Worm (Caenorhabditis elegans): ENCODE data around the gene lgc-32.

The lgc-32 gene

ce11 chrX:671807-672206, at the start of gene lgc-32:
lgc-32 (plus strand) TSS chrX:672107.
- no peak for TF ChIP-seq ama-1 (optimal IDR thresholded peaks at IDR 0.05)
- no peak for TF ChIP-seq tbx-2 (tag; optimal IDR thresholded peaks at IDR 0.05)
- no peak for TF ChIP-seq ceh-82 (tag; optimal IDR thresholded peaks at IDR 0.05)
- TF ChIP-seq aly-2 (tag; optimal IDR thresholded peaks at IDR 0.05): no peak
- no peak for TF ChIP-seq eor-1 (tag; optimal IDR thresholded peaks at IDR 0.05)

ce11 chrX:629134-629533, 42.8 kb upstream of the lgc-32 start, which contains the start of gene M6.4:
M6.4 (plus strand) TSS chrX:629188.
- no peak for TF ChIP-seq unc-39 (tag; optimal IDR thresholded peaks at IDR 0.05)
- TF ChIP-seq ztf-11 (tag; optimal IDR thresholded peaks at IDR 0.05): no peak
- no peak for TF ChIP-seq ceh-82 (tag; optimal IDR thresholded peaks at IDR 0.05)
- no peak for TF ChIP-seq nfya-1 (tag; optimal IDR thresholded peaks at IDR 0.05; ENCODE audit: insufficient read depth)
- TF ChIP-seq mdl-1 (tag; optimal IDR thresholded peaks at IDR 0.05): no peak
- no peak for TF ChIP-seq nhr-43 (tag; optimal IDR thresholded peaks at IDR 0.05; ENCODE audit: poor library complexity, severe bottlenecking)
- TF ChIP-seq mml-1 (tag; optimal IDR thresholded peaks at IDR 0.05): no peak
- TF ChIP-seq nhr-23 (tag; optimal IDR thresholded peaks at IDR 0.05): no peak
- TF ChIP-seq snpc-4 (tag; optimal IDR thresholded peaks at IDR 0.05): no peak

DNA sequence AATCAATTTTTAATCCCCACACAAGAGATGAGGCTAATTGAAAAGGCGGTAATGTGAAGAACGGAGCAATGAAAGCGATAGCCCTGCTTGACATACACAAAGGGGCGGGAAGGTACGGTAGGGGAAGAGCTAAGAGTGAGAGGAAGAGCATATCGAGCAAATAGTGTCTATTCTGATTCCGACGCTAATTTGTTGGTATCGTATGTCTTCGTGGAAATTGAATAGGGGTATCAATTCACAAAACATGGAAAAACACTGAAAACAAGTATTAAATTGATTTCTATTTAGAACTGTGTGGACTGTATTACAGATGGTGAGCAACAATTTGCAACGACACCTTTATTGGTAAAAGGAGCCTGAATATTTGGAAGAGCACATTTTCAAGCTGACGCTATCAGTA, 35.0 kb upstream of the lgc-32 start, which contains the start of gene pha-2:
TSS of gene pha-2 (minus strand) at position 101 of the 400 bp plus-strand sequence.
- TF ChIP-seq nhr-67 (tag; optimal IDR thresholded peaks at IDR 0.05) (no peak), elt-2 (tag; optimal IDR thresholded peaks at IDR 0.05) (no peak), nfya-1 (tag; optimal IDR thresholded peaks at IDR 0.05; ENCODE audit: insufficient read depth) (no peak)

DNA sequence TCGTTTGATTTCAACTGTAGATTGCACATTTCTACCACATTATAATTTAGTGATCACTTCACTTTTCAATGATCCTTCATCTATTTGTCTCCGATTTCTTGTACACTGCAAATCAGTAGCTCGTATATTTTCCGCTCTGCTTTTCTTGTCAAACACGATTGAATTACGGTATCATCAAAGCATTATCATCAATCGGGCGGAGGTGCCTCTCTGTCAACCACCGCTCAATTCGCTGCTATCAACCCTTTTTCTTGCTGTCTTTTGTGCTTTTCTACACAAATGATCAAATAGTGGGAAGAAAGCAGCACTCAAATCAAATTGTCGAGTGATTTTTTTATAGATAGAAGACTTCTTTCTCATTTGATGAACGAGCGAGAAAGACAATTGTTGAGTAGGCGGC, 34.3 kb upstream of the lgc-32 start:
- TF ChIP-seq elt-2 (tag; optimal IDR thresholded peaks at IDR 0.05) (peak; percentile 63), nhr-77 (tag; optimal IDR thresholded peaks at IDR 0.05) (no peak)

DNA sequence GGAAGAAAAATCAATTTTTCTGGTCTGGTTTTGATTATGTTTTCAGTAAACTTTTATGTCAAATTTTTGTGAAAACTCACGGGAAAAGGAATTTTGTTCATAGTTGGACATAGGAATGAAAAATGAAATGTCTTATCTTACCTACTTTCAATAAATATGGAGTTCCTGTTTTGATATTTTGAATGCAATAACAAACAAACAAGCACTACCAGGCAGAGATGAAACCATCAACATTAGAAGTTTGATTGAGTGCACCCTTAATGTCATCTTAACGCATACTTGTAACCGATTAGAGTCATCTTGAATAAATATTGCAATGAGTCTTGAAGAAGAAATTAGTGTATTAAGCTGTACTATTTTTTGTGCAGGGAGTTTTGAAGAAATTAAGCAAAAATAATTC, 30.5 kb upstream of the lgc-32 start, which contains the start of gene M6.11:
TSS of gene M6.11 (minus strand) at position 101 of the 400 bp plus-strand sequence.
- TF ChIP-seq lin-39 (tag; optimal IDR thresholded peaks at IDR 0.05) (no peak), tbx-2 (tag; optimal IDR thresholded peaks at IDR 0.05) (no peak), pqm-1 (tag; optimal IDR thresholded peaks at IDR 0.05) (no peak), nhr-67 (tag; optimal IDR thresholded peaks at IDR 0.05) (no peak), elt-3 (tag; optimal IDR thresholded peaks at IDR 0.05) (no peak), aly-2 (tag; optimal IDR thresholded peaks at IDR 0.05) (no peak), nhr-237 (tag; optimal IDR thresholded peaks at IDR 0.05) (no peak), sea-2 (GFP tag; optimal IDR thresholded peaks at IDR 0.05) (no peak), ztf-4 (tag; optimal IDR thresholded peaks at IDR 0.05) (no peak), fos-1 (tag; optimal IDR thresholded peaks at IDR 0.05) (no peak), ceh-28 (tag; optimal IDR thresholded peaks at IDR 0.05) (no peak), fkh-2 (tag; optimal IDR thresholded peaks at IDR 0.05) (no peak), nfya-1 (tag; optimal IDR thresholded peaks at IDR 0.05; ENCODE audit: insufficient read depth) (no peak), lsy-12 (tag; optimal IDR thresholded peaks at IDR 0.05) (no peak), nhr-43 (tag; optimal IDR thresholded peaks at IDR 0.05; ENCODE audit: poor library complexity, severe bottlenecking) (no peak), lin-15B (tag; optimal IDR thresholded peaks at IDR 0.05) (no peak), nhr-76 (tag; optimal IDR thresholded peaks at IDR 0.05) (no peak), unc-62 (GFP tag; optimal IDR thresholded peaks at IDR 0.05) (no peak), skn-1 (tag; optimal IDR thresholded peaks at IDR 0.05) (no peak)

- TF ChIP-seq unc-39 (tag; optimal IDR thresholded peaks at IDR 0.05): no peak
- TF ChIP-seq elt-2 (tag; optimal IDR thresholded peaks at IDR 0.05): peak; percentile 50
- no peak for TF ChIP-seq ZK546.5 (tag; optimal IDR thresholded peaks at IDR 0.05)
- no peak for TF ChIP-seq nhr-28 (tag; optimal IDR thresholded peaks at IDR 0.05)
- TF ChIP-seq mdl-1 (tag; optimal IDR thresholded peaks at IDR 0.05): no peak
- no peak for TF ChIP-seq sea-2 (GFP tag; optimal IDR thresholded peaks at IDR 0.05)
- TF ChIP-seq eor-1 (tag; optimal IDR thresholded peaks at IDR 0.05): no peak
- no peak for TF ChIP-seq egl-27 (tag; optimal IDR thresholded peaks at IDR 0.05)
- TF ChIP-seq hmg-11 (tag; optimal IDR thresholded peaks at IDR 0.05): no peak
These were observed 29.1 kb upstream of the lgc-32 start for ce11 chrX:642817-643216.
